Fruit fly (Drosophila melanogaster) Kc167 (cell line): ENCODE data around the gene Art3.

Source experiments
- Myc ChIP-seq: fragments of >200 bp; optimal IDR thresholded peaks from 2 replicates; lab custom pipeline; 2017; ENCODE audit warnings: missing external identifiers
- Sin3A ChIP-seq: fragments of >200 bp; optimal IDR thresholded peaks from 2 replicates; lab custom pipeline; 2018; ENCODE audit warnings: missing external identifiers
- h ChIP-seq: fragments of >200 bp; optimal IDR thresholded peaks from 3 replicates; lab custom pipeline; 2018; ENCODE audit warnings: missing external identifiers
- insv ChIP-seq: fragments of >200 bp; optimal IDR thresholded peaks from 3 replicates; lab custom pipeline; 2018; ENCODE audit warnings: missing external identifiers
- psq ChIP-seq: fragments of >200 bp; optimal IDR thresholded peaks from 2 replicates; lab custom pipeline; 2017; ENCODE audit warnings: missing external identifiers
- ttk ChIP-seq: sonication (Bioruptor generic); optimal IDR thresholded peaks from 2 replicates; lab custom pipeline; 2017; ENCODE audit warnings: missing external identifiers

DNA sequence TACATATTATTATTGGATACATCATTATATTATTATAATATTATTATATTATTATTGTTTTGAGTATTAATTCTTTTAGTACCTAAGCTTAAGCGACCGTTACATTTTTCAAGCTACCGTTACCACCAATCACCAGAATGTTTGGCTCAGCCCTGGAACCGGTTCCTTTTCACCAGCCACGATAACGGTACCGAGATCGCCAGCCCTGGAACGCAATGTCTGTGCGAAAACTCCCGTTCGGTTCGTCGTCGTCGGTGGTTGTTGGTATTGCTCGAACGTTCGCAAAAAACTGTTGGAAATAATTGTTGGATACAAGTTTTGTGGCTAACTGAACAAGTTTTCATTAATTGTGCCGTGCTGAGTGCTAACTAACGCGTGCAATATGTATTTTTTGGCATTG, 20.5 kb upstream of the Art3 start, which contains the start of gene CG42404:
- TF ChIP-seq h (lab: Kevin White, UChicago) (no peak), insv (lab: Kevin White, UChicago) (no peak), Sin3A (lab: Kevin White, UChicago) (no peak), psq (lab: Kevin White, UChicago) (no peak), ttk (lab: Kevin White, UChicago) (no peak), Myc (no peak)
